Worm (Caenorhabditis elegans): ENCODE results near the gene H06H21.37.
A peak's percentile ranks its signal among the peaks of the same experiment; 100 is the strongest.

The H06H21.37 gene

DNA sequence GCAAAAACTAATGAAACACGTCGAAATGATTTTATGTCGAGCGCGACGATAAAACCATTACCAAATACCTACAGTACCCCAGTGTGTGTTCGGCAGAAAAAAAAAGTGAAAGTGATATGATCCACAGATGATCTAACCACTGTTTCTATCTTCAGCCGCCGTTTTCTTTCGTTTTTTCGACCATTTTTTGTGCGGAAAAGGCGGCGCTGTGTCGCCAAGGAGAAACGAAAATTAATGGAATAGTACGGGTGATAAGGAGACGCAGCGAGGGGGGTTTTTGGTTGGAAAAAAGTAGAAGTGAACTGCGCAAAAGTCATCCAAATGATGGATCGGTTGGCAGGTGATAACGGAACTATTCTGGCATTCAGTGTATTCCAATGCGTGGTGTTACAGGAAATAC lies 14.7 kb downstream of the H06H21.37 start:
- TF ChIP-seq elt-3 (tag; optimal IDR thresholded peaks at IDR 0.05) (no peak), pha-4 (tag; optimal IDR thresholded peaks at IDR 0.05) (no peak), lin-13 (tag; optimal IDR thresholded peaks at IDR 0.05) (no peak), nhr-2 (tag; optimal IDR thresholded peaks at IDR 0.05) (no peak), nhr-237 (tag; optimal IDR thresholded peaks at IDR 0.05) (no peak), unc-120 (tag; optimal IDR thresholded peaks at IDR 0.05; ENCODE audit: poor library complexity, severe bottlenecking) (no peak), lin-32 (GFP tag; optimal IDR thresholded peaks at IDR 0.05) (no peak), unc-39 (tag; optimal IDR thresholded peaks at IDR 0.05) (no peak), flh-1 (GFP tag; optimal IDR thresholded peaks at IDR 0.05) (no peak)

ce11 chrIV:4789445-4789844 lies 20.3 kb downstream of the H06H21.37 start, which contains the start of gene R11E3.1:
Gene R11E3.1 (plus strand): TSS chrIV:4789745.
- TF ChIP-seq hlh-1 (tag; optimal IDR thresholded peaks at IDR 0.05) (no peak), sptf-1 (tag; optimal IDR thresholded peaks at IDR 0.05) (no peak), nhr-237 (tag; optimal IDR thresholded peaks at IDR 0.05) (no peak), elt-3 (tag; optimal IDR thresholded peaks at IDR 0.05) (no peak), unc-39 (tag; optimal IDR thresholded peaks at IDR 0.05) (no peak), nhr-12 (tag; optimal IDR thresholded peaks at IDR 0.05) (no peak), unc-62 (GFP tag; optimal IDR thresholded peaks at IDR 0.05) (no peak), snpc-4 (tag; optimal IDR thresholded peaks at IDR 0.05) (no peak)

- no peak for TF ChIP-seq nhr-76 (tag; optimal IDR thresholded peaks at IDR 0.05)
- TF ChIP-seq nhr-237 (tag; optimal IDR thresholded peaks at IDR 0.05) = peak; percentile 22
Observed at ce11 chrIV:4788332-4788731, 21.4 kb downstream of the H06H21.37 start, which contains the start of gene nhr-104. Gene nhr-104 (minus strand): TSS chrIV:4788692.

- peak; percentile 22 for TF ChIP-seq M03D4.4 (tag; optimal IDR thresholded peaks at IDR 0.05)
- TF ChIP-seq cnd-1 (tag; optimal IDR thresholded peaks at IDR 0.05) = peak; percentile 60
- peak; percentile 35 for TF ChIP-seq sptf-1 (tag; optimal IDR thresholded peaks at IDR 0.05)
Observed at ce11 chrIV:4784687-4785086, 25.1 kb downstream of the H06H21.37 start.

- TF ChIP-seq tbx-8 (GFP tag; optimal IDR thresholded peaks at IDR 0.05) (no peak), snpc-4 (tag; optimal IDR thresholded peaks at IDR 0.05) (no peak), ceh-39 (tag; optimal IDR thresholded peaks at IDR 0.05) (no peak), elt-3 (tag; optimal IDR thresholded peaks at IDR 0.05) (no peak), nhr-28 (tag; optimal IDR thresholded peaks at IDR 0.05) (no peak), nhr-2 (tag; optimal IDR thresholded peaks at IDR 0.05) (peak; percentile 75), ceh-83 (GFP tag; optimal IDR thresholded peaks at IDR 0.05) (no peak), nhr-76 (tag; optimal IDR thresholded peaks at IDR 0.05) (no peak), zip-8 (tag; optimal IDR thresholded peaks at IDR 0.05) (no peak), drap-1 (GFP tag; optimal IDR thresholded peaks at IDR 0.05) (no peak), sem-2 (GFP tag; optimal IDR thresholded peaks at IDR 0.05) (no peak), nhr-12 (tag; optimal IDR thresholded peaks at IDR 0.05) (no peak), bed-3 (GFP tag; optimal IDR thresholded peaks at IDR 0.05) (no peak), mls-2 (tag; optimal IDR thresholded peaks at IDR 0.05) (peak; percentile 36), pha-4 (tag; optimal IDR thresholded peaks at IDR 0.05) (no peak), lsy-2 (tag; optimal IDR thresholded peaks at IDR 0.05) (no peak), blmp-1 (tag; optimal IDR thresholded peaks at IDR 0.05) (no peak), elt-1 (tag; optimal IDR thresholded peaks at IDR 0.05; ENCODE audit: borderline replicate concordance, insufficient read depth) (no peak), lin-13 (tag; optimal IDR thresholded peaks at IDR 0.05) (no peak), unc-39 (tag; optimal IDR thresholded peaks at IDR 0.05) (no peak), unc-120 (tag; optimal IDR thresholded peaks at IDR 0.05; ENCODE audit: poor library complexity, severe bottlenecking) (peak; percentile 57), cnd-1 (tag; optimal IDR thresholded peaks at IDR 0.05) (peak; percentile 42), hlh-1 (tag; optimal IDR thresholded peaks at IDR 0.05) (peak; percentile 73), mab-5 (tag; optimal IDR thresholded peaks at IDR 0.05) (no peak), M03D4.4 (tag; optimal IDR thresholded peaks at IDR 0.05) (no peak), lin-32 (GFP tag; optimal IDR thresholded peaks at IDR 0.05) (no peak), mep-1 (tag; optimal IDR thresholded peaks at IDR 0.05) (no peak), ztf-11 (tag; optimal IDR thresholded peaks at IDR 0.05) (peak; percentile 19), unc-62 (GFP tag; optimal IDR thresholded peaks at IDR 0.05) (no peak), ham-2 (GFP tag; optimal IDR thresholded peaks at IDR 0.05) (no peak), nhr-237 (tag; optimal IDR thresholded peaks at IDR 0.05) (no peak), ceh-43 (GFP tag; optimal IDR thresholded peaks at IDR 0.05) (no peak), ces-1 (GFP tag; optimal IDR thresholded peaks at IDR 0.05) (no peak), sptf-1 (tag; optimal IDR thresholded peaks at IDR 0.05) (peak; percentile 55), flh-1 (GFP tag; optimal IDR thresholded peaks at IDR 0.05) (no peak)
Observed at ce11 chrIV:4781123-4781522, 28.7 kb downstream of the H06H21.37 start.

All from whole organism, mixed stage, embryonic.